Fruit fly (Drosophila melanogaster): ENCODE data around the gene CG3078.

- TF ChIP-seq Dif (GFP tag; optimal IDR thresholded peaks at IDR 0.05; ENCODE audit: partially characterized antibody) (no peak), OdsH (GFP tag; optimal IDR thresholded peaks at IDR 0.05) (peak; percentile 78), psq (GFP tag; optimal IDR thresholded peaks at IDR 0.05) (peak; percentile 72), br (GFP tag; optimal IDR thresholded peaks at IDR 0.05) (peak; percentile 77), GATAd (GFP tag; optimal IDR thresholded peaks at IDR 0.05) (no peak), Vsx2 (GFP tag; optimal IDR thresholded peaks at IDR 0.05; ENCODE audit: partially characterized antibody) (no peak), N (GFP tag; optimal IDR thresholded peaks at IDR 0.05) (no peak), jim (GFP tag; optimal IDR thresholded peaks at IDR 0.05) (no peak), fru (GFP tag; optimal IDR thresholded peaks at IDR 0.05) (peak; percentile 91), Hnf4 (GFP tag; optimal IDR thresholded peaks at IDR 0.05) (peak; percentile 63), pan (optimal IDR thresholded peaks at IDR 0.05) (no peak), dsf (GFP tag; optimal IDR thresholded peaks at IDR 0.05; ENCODE audit: borderline replicate concordance) (peak; percentile 18)
These were observed 46.6 kb upstream of the CG3078 start for dm6 chrX:2306307-2306706.

Data from whole organism, wandering third instar larva.